Worm (Caenorhabditis elegans): ENCODE measurements around the gene C39E9.8.

ce11 chrIV:13042091-13042490 is 37.2 kb upstream of the C39E9.8 start, which contains the start of gene amt-2:
- TF ChIP-seq him-1 (tag; optimal IDR thresholded peaks at IDR 0.05) (no peak), dao-5 (tag; optimal IDR thresholded peaks at IDR 0.05) (no peak), W03F9.2 (tag; optimal IDR thresholded peaks at IDR 0.05) (no peak)

All from whole organism, L4/young adult.